Worm (Caenorhabditis elegans): ENCODE results near the gene C29F5.8.

The C29F5.8 gene

DNA sequence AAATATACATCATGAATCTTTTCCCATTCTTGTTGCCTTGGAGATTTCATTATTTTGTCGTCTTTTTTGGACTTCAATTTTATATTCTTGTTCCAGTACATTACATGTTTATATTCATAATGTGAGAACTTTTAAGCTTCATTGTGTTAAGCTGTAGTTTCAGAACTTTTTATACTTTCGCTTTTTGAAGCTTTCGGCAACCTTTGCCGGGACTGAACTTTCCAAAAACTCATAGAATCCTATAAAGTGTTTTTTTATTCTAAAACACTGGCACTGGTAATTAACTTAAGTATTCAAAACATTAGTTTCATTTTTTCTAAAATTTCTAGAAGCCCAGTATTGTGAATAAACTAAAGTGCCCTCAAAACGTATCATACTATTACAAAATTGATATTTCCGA is 16.8 kb downstream of the C29F5.8 start, which contains the start of gene C32D5.4:
Gene C32D5.4 (minus strand): TSS at position 101 of the 400 bp plus-strand sequence.
- TF ChIP-seq elt-1 (tag; optimal IDR thresholded peaks at IDR 0.05; ENCODE audit: borderline replicate concordance, insufficient read depth) (no peak), mab-5 (tag; optimal IDR thresholded peaks at IDR 0.05) (no peak), hlh-1 (tag; optimal IDR thresholded peaks at IDR 0.05) (no peak), nhr-76 (tag; optimal IDR thresholded peaks at IDR 0.05) (no peak), ztf-11 (tag; optimal IDR thresholded peaks at IDR 0.05) (no peak), unc-120 (tag; optimal IDR thresholded peaks at IDR 0.05; ENCODE audit: poor library complexity, severe bottlenecking) (no peak), ceh-83 (GFP tag; optimal IDR thresholded peaks at IDR 0.05) (no peak), lin-13 (tag; optimal IDR thresholded peaks at IDR 0.05) (no peak), ceh-39 (tag; optimal IDR thresholded peaks at IDR 0.05) (no peak), unc-62 (GFP tag; optimal IDR thresholded peaks at IDR 0.05) (no peak), sem-2 (GFP tag; optimal IDR thresholded peaks at IDR 0.05) (no peak), snpc-4 (tag; optimal IDR thresholded peaks at IDR 0.05) (no peak), drap-1 (GFP tag; optimal IDR thresholded peaks at IDR 0.05) (no peak), ceh-43 (GFP tag; optimal IDR thresholded peaks at IDR 0.05) (no peak), elt-3 (tag; optimal IDR thresholded peaks at IDR 0.05) (no peak), tbx-8 (GFP tag; optimal IDR thresholded peaks at IDR 0.05) (no peak), unc-39 (tag; optimal IDR thresholded peaks at IDR 0.05) (no peak), mep-1 (tag; optimal IDR thresholded peaks at IDR 0.05) (no peak), cnd-1 (tag; optimal IDR thresholded peaks at IDR 0.05) (no peak), sptf-1 (tag; optimal IDR thresholded peaks at IDR 0.05) (no peak)

ce11 chrII:6324086-6324485 is 17.9 kb downstream of the C29F5.8 start, which contains the start of gene sma-6:
TSS of gene sma-6 (plus strand) at chrII:6324484.
- no peak for TF ChIP-seq mab-5 (tag; optimal IDR thresholded peaks at IDR 0.05)
- TF ChIP-seq cnd-1 (tag; optimal IDR thresholded peaks at IDR 0.05), result no peak
- no peak for TF ChIP-seq nhr-12 (tag; optimal IDR thresholded peaks at IDR 0.05)
- no peak for TF ChIP-seq lin-32 (GFP tag; optimal IDR thresholded peaks at IDR 0.05)
- TF ChIP-seq ceh-39 (tag; optimal IDR thresholded peaks at IDR 0.05), result no peak
- no peak for TF ChIP-seq pha-4 (tag; optimal IDR thresholded peaks at IDR 0.05)
- no peak for TF ChIP-seq hlh-1 (tag; optimal IDR thresholded peaks at IDR 0.05)
- no peak for TF ChIP-seq unc-39 (tag; optimal IDR thresholded peaks at IDR 0.05)
- TF ChIP-seq tbx-8 (GFP tag; optimal IDR thresholded peaks at IDR 0.05), result no peak
- TF ChIP-seq blmp-1 (tag; optimal IDR thresholded peaks at IDR 0.05), result no peak
- TF ChIP-seq nhr-2 (tag; optimal IDR thresholded peaks at IDR 0.05), result no peak
- TF ChIP-seq ztf-11 (tag; optimal IDR thresholded peaks at IDR 0.05), result no peak
- no peak for TF ChIP-seq elt-3 (tag; optimal IDR thresholded peaks at IDR 0.05)
- no peak for TF ChIP-seq sem-2 (GFP tag; optimal IDR thresholded peaks at IDR 0.05)
- no peak for TF ChIP-seq zip-8 (tag; optimal IDR thresholded peaks at IDR 0.05)
- TF ChIP-seq nhr-28 (tag; optimal IDR thresholded peaks at IDR 0.05), result no peak
- no peak for TF ChIP-seq nhr-237 (tag; optimal IDR thresholded peaks at IDR 0.05)
- no peak for TF ChIP-seq bed-3 (GFP tag; optimal IDR thresholded peaks at IDR 0.05)
- no peak for TF ChIP-seq ceh-83 (GFP tag; optimal IDR thresholded peaks at IDR 0.05)
- no peak for TF ChIP-seq elt-1 (tag; optimal IDR thresholded peaks at IDR 0.05; ENCODE audit: borderline replicate concordance, insufficient read depth)

DNA sequence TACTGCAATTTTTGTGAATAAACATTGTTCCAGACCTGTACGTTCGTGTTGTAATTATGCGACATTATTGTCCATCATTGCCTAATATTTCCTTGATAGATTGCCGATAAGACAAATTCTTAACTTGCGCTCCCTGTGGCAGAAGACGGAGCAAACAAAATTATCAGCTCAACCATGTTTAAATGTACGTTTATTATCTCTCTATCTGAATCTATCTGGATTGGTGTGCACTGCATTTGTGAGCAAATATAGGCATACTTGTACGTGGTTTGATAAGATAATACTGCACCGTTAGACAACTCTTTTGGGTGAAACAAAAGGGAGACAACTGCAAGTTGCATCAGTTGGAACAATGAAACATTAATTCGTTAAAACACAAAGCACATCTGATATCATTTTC is 21.1 kb downstream of the C29F5.8 start:
- TF ChIP-seq blmp-1 (tag; optimal IDR thresholded peaks at IDR 0.05), result no peak
- no peak for TF ChIP-seq ceh-39 (tag; optimal IDR thresholded peaks at IDR 0.05)
- TF ChIP-seq ces-1 (GFP tag; optimal IDR thresholded peaks at IDR 0.05), result no peak
- TF ChIP-seq mab-5 (tag; optimal IDR thresholded peaks at IDR 0.05), result no peak

DNA sequence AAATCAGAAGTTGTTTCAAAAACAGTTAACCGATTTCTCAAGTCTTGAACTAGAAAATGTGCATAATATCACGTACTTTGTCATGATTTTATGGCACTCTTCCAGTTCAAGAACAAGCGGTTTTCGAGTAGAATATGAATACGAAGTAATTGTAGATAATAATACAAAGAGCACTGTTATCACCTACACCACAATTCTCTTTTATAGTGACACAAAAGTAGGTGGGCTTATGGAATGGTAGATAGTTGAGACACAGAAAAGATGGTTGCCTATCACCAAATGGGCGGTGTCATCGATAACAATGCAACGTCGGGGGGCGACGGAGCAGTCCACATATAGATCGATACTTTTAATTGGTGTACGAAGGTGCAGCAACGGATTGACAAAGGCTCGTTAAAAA is 22.4 kb downstream of the C29F5.8 start:
- no peak for TF ChIP-seq elt-1 (tag; optimal IDR thresholded peaks at IDR 0.05; ENCODE audit: borderline replicate concordance, insufficient read depth)
- TF ChIP-seq nhr-76 (tag; optimal IDR thresholded peaks at IDR 0.05), result no peak
- TF ChIP-seq elt-3 (tag; optimal IDR thresholded peaks at IDR 0.05), result no peak
- no peak for TF ChIP-seq mep-1 (tag; optimal IDR thresholded peaks at IDR 0.05)
- no peak for TF ChIP-seq ceh-83 (GFP tag; optimal IDR thresholded peaks at IDR 0.05)
- TF ChIP-seq M03D4.4 (tag; optimal IDR thresholded peaks at IDR 0.05), result no peak
- no peak for TF ChIP-seq pha-4 (tag; optimal IDR thresholded peaks at IDR 0.05)
- no peak for TF ChIP-seq mab-5 (tag; optimal IDR thresholded peaks at IDR 0.05)
- no peak for TF ChIP-seq unc-62 (GFP tag; optimal IDR thresholded peaks at IDR 0.05)
- no peak for TF ChIP-seq zip-8 (tag; optimal IDR thresholded peaks at IDR 0.05)
- TF ChIP-seq sptf-1 (tag; optimal IDR thresholded peaks at IDR 0.05), result no peak
- no peak for TF ChIP-seq sem-2 (GFP tag; optimal IDR thresholded peaks at IDR 0.05)
- TF ChIP-seq cnd-1 (tag; optimal IDR thresholded peaks at IDR 0.05), result no peak
- TF ChIP-seq lin-32 (GFP tag; optimal IDR thresholded peaks at IDR 0.05), result no peak
- TF ChIP-seq drap-1 (GFP tag; optimal IDR thresholded peaks at IDR 0.05), result no peak
- TF ChIP-seq mls-2 (tag; optimal IDR thresholded peaks at IDR 0.05), result no peak
- TF ChIP-seq nhr-12 (tag; optimal IDR thresholded peaks at IDR 0.05), result no peak
- no peak for TF ChIP-seq blmp-1 (tag; optimal IDR thresholded peaks at IDR 0.05)
